Worm (Caenorhabditis elegans): ENCODE results near the gene idpc-3.

DNA sequence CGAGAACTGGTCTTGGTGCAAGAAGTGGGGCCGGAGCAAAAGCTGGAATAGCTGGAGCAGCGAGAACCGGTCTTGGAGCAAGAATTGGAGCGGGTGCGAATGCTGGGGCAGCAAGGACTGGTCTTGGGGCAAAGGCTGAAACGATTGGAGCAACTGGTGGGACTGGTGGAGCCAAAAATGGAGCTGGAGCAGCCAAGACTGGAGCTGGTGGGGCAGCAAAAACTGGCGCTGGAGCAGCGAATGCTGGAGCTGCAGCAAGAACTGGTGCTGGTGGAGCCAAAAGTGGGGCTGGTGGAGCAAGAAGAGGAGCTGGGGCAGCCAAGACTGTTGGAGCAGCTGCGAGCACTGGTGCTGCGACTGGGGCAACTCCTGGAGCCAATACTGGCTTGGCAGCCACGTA is 411 bp downstream of the idpc-3 start:
- no peak for TF ChIP-seq ama-1 (optimal IDR thresholded peaks at IDR 0.05)
- TF ChIP-seq egl-43 (GFP tag; IDR thresholded peaks at IDR 0.05), result peak; percentile 57; the same call in 1 of the 2 replicates
- no peak for TF ChIP-seq tag-97 (GFP tag; IDR thresholded peaks at IDR 0.05)
- TF ChIP-seq skn-1 (tag; optimal IDR thresholded peaks at IDR 0.05), result no peak
- TF ChIP-seq nhr-41 (GFP tag; IDR thresholded peaks at IDR 0.05), result no peak
- no peak for TF ChIP-seq zag-1 (tag; optimal IDR thresholded peaks at IDR 0.05)
- TF ChIP-seq Y48G9A.11 (GFP tag; IDR thresholded peaks at IDR 0.05), result no peak
- TF ChIP-seq R02D3.7 (tag; optimal IDR thresholded peaks at IDR 0.05), result no peak
- no peak for TF ChIP-seq jun-1 (tag; optimal IDR thresholded peaks at IDR 0.05)
- TF ChIP-seq ceh-28 (tag; optimal IDR thresholded peaks at IDR 0.05), result no peak
- TF ChIP-seq zip-11 (GFP tag; IDR thresholded peaks at IDR 0.05), result no peak
- no peak for TF ChIP-seq mep-1 (tag; optimal IDR thresholded peaks at IDR 0.05)
- TF ChIP-seq nhr-237 (tag; optimal IDR thresholded peaks at IDR 0.05), result no peak
